Fruit fly (Drosophila melanogaster): ENCODE measurements around the gene mts.

mts gene

DNA sequence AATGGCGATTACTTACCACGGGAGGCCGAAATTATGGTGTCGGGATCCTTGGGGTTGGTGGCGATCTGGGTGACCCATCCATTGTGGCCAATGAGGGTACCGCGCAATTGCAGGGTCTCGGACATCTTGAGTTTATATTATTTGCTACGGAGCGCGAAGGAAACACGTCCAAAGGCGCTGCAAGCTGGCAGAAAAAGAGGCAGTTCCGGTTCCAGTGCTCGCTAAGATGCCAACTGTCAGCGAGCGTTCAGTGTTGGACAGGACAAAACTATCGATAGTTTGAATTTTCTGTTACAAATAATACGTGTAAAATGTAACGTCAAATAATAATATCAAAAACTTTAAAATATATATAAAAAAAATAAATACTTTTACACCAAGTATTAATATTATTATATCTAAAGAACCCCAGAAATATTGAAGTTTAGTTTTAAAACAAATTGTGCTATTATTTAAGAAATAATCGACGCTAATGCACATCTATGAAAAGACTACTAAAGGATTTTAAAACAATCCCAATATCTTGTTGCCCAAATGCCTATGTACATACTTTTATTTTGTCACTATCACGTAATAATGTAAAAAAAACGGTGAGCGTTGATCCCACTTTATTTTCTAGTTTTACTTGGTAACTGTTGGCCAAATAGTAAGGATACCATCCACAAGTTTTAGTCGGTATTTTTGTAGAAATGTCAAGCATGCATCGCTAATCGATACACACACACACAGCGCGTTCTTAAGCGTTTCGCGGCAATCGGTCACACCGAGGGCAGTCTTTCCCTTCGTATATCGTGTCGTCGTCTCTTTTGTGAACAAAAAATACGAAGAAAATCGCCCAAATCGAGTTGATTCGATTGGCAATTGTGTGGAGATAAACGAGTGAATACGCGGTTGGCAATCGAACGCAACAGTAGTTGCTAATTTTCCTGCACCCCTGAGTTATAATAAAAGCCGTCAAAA is at the start of gene mts, which contains the start of gene Rack1:
Gene mts, plus strand, starts transcription at position 606 of the 960 bp plus-strand sequence.
Gene Rack1, minus strand, starts transcription at position 271 of the 960 bp plus-strand sequence.
- TF ChIP-seq Jra (GFP tag; optimal IDR thresholded peaks at IDR 0.05): peak; percentile 79
- peak; percentile 92 for TF ChIP-seq rgr (GFP tag; optimal IDR thresholded peaks at IDR 0.05)
- TF ChIP-seq Mio (GFP tag; optimal IDR thresholded peaks at IDR 0.05): peak; percentile 74
- TF ChIP-seq dmrt93B (GFP tag; optimal IDR thresholded peaks at IDR 0.05): peak; percentile 83
- no peak for TF ChIP-seq Vsx2 (GFP tag; optimal IDR thresholded peaks at IDR 0.05; ENCODE audit: partially characterized antibody)
- TF ChIP-seq h (GFP tag; optimal IDR thresholded peaks at IDR 0.05): peak; percentile 81
- TF ChIP-seq Hr83 (GFP tag; optimal IDR thresholded peaks at IDR 0.05; ENCODE audit: poor library complexity, severe bottlenecking): peak; percentile 98
- TF ChIP-seq dsf (GFP tag; optimal IDR thresholded peaks at IDR 0.05; ENCODE audit: borderline replicate concordance): peak; percentile 29
- TF ChIP-seq N (GFP tag; optimal IDR thresholded peaks at IDR 0.05): no peak
- TF ChIP-seq jim (GFP tag; optimal IDR thresholded peaks at IDR 0.05): no peak
- TF ChIP-seq lola (GFP tag; optimal IDR thresholded peaks at IDR 0.05): no peak
- no peak for TF ChIP-seq tai (GFP tag; optimal IDR thresholded peaks at IDR 0.05)
- TF ChIP-seq Sp1 (GFP tag; optimal IDR thresholded peaks at IDR 0.05): peak; percentile 85
- TF ChIP-seq foxo (GFP tag; optimal IDR thresholded peaks at IDR 0.05): peak in 1 of 2 experiments; percentile 65
- peak; percentile 83 for TF ChIP-seq CG9705 (GFP tag; optimal IDR thresholded peaks at IDR 0.05)
- peak; percentile 71 for TF ChIP-seq sv (GFP tag; optimal IDR thresholded peaks at IDR 0.05)
- TF ChIP-seq ey (GFP tag; optimal IDR thresholded peaks at IDR 0.05): peak; percentile 38
- TF ChIP-seq Dif (GFP tag; optimal IDR thresholded peaks at IDR 0.05; ENCODE audit: partially characterized antibody): peak; percentile 68
- no peak for TF ChIP-seq Dfd (GFP tag; optimal IDR thresholded peaks at IDR 0.05)
- TF ChIP-seq Hnf4 (GFP tag; optimal IDR thresholded peaks at IDR 0.05): peak; percentile 89
- TF ChIP-seq CG32264 (GFP tag; optimal IDR thresholded peaks at IDR 0.05): peak; percentile 26
- TF ChIP-seq Myc (optimal IDR thresholded peaks at IDR 0.05): peak; percentile 50
- peak; percentile 61 for TF ChIP-seq psq (GFP tag; optimal IDR thresholded peaks at IDR 0.05)
- peak; percentile 72 for TF ChIP-seq OdsH (GFP tag; optimal IDR thresholded peaks at IDR 0.05)
- TF ChIP-seq HLH106 (tag; optimal IDR thresholded peaks at IDR 0.05): peak; percentile 79
- TF ChIP-seq Rel (GFP tag; optimal IDR thresholded peaks at IDR 0.05): no peak
- peak; percentile 62 for TF ChIP-seq Rel (tag; optimal IDR thresholded peaks at IDR 0.05)
- TF ChIP-seq fru (GFP tag; optimal IDR thresholded peaks at IDR 0.05): peak; percentile 67
- peak; percentile 80 for TF ChIP-seq br (GFP tag; optimal IDR thresholded peaks at IDR 0.05)
- TF ChIP-seq GATAd (GFP tag; optimal IDR thresholded peaks at IDR 0.05): no peak
- TF ChIP-seq woc (GFP tag; optimal IDR thresholded peaks at IDR 0.05): peak; percentile 34
- TF ChIP-seq Hr78 (GFP tag; optimal IDR thresholded peaks at IDR 0.05): no peak
- no peak for TF ChIP-seq dl (GFP tag; optimal IDR thresholded peaks at IDR 0.05; ENCODE audit: insufficient read depth in 1 of 2, partially characterized antibody in 2 of 2)
- TF ChIP-seq brk (GFP tag; optimal IDR thresholded peaks at IDR 0.05): peak; percentile 67
- peak; percentile 71 for TF ChIP-seq sage (GFP tag; optimal IDR thresholded peaks at IDR 0.05)
- TF ChIP-seq Abd-B (GFP tag; optimal IDR thresholded peaks at IDR 0.05): no peak
- TF ChIP-seq usp (GFP tag; optimal IDR thresholded peaks at IDR 0.05): no peak
- no peak for TF ChIP-seq pan (optimal IDR thresholded peaks at IDR 0.05)
- no peak for TF ChIP-seq CrebA (GFP tag; optimal IDR thresholded peaks at IDR 0.05; ENCODE audit: borderline replicate concordance)

DNA sequence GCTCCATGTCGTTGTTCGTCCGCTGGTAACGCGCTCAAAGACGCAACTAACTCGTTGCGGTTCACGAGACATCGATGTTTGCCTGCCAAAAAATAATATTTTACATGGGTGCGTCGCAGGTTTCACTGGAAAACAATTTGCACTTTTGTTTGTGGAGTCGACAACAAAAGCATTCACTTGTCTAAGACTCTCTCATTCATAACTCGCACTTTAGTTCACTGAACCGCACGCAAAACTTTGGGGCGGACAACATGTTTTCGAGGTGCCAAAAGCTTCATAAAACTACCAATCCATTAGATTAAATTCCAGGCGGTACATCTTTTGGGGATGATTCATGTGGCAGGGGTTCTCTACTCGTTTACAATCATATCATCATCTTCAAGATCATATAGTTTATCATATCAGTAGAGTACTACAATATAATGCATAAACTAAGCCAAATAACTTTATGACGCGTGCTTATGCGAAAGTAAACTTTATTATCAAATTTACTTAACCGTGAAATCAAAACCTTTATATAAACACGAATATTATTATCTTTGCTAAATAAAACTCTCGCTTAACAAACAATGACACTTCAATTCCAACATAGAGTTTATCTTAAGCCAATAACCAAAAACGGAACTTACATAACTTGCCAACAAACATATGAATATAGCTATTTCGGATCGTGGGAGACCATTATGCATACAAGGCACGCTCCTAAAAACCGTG is 49.3 kb upstream of the mts start, which contains the start of gene CG7179:
Gene CG7179, minus strand, starts transcription at position 51 of the 714 bp plus-strand sequence.
- TF ChIP-seq lola (GFP tag; optimal IDR thresholded peaks at IDR 0.05) (no peak), OdsH (GFP tag; optimal IDR thresholded peaks at IDR 0.05) (no peak), Sp1 (GFP tag; optimal IDR thresholded peaks at IDR 0.05) (no peak), HLH106 (tag; optimal IDR thresholded peaks at IDR 0.05) (no peak), h (GFP tag; optimal IDR thresholded peaks at IDR 0.05) (no peak), fru (GFP tag; optimal IDR thresholded peaks at IDR 0.05) (no peak), sage (GFP tag; optimal IDR thresholded peaks at IDR 0.05) (no peak), Dif (GFP tag; optimal IDR thresholded peaks at IDR 0.05; ENCODE audit: partially characterized antibody) (no peak), dsf (GFP tag; optimal IDR thresholded peaks at IDR 0.05; ENCODE audit: borderline replicate concordance) (no peak)
